Fruit fly (Drosophila melanogaster) whole organism, embryonic: Measurements from ENCODE around the gene Ret.

Source experiments
- Asciz ChIP-seq: fragments of 200-800 bp; sonication (Bioruptor generic); optimal IDR thresholded peaks from 2 replicates; lab custom pipeline; 2017; ENCODE audit warnings: missing biosample characterization, mild to moderate bottlenecking, missing genetic modification characterization, missing genetic modification reagents
- Atf-2 ChIP-seq: fragments of 200-800 bp; sonication (Bioruptor generic); optimal IDR thresholded peaks from 2 replicates; lab custom pipeline; 2016; ENCODE audit warnings: missing biosample characterization, missing genetic modification characterization
- Blimp-1 ChIP-seq: fragments of 200-800 bp; sonication (Bioruptor generic); optimal IDR thresholded peaks from 3 replicates; lab custom pipeline; 2018; ENCODE audit warnings: missing biosample characterization, missing genetic modification characterization, mild to moderate bottlenecking, moderate library complexity, missing genetic modification reagents
- CG10321 ChIP-seq: fragments of 200-800 bp; sonication (Bioruptor generic); IDR thresholded peaks from 2 replicates; pipeline ENCODE4 v1.3.6; 2022; ENCODE audit warnings: missing biosample characterization, missing genetic modification characterization
- CG10431 ChIP-seq: fragments of 200-800 bp; sonication (Bioruptor generic); optimal IDR thresholded peaks from 3 replicates; lab custom pipeline; 2018; ENCODE audit warnings: missing biosample characterization, mild to moderate bottlenecking, missing genetic modification characterization
- CG12071 ChIP-seq: fragments of 200-800 bp; sonication (Bioruptor generic); optimal IDR thresholded peaks from 3 replicates; lab custom pipeline; 2018; ENCODE audit warnings: missing biosample characterization, mild to moderate bottlenecking, missing genetic modification characterization
- CG12942 ChIP-seq: fragments of 200-800 bp; sonication (Bioruptor generic); optimal IDR thresholded peaks from 3 replicates; lab custom pipeline; 2016; ENCODE audit warnings: missing biosample characterization, missing genetic modification characterization
- CG15601 ChIP-seq: fragments of 200-800 bp; sonication (Bioruptor generic); optimal IDR thresholded peaks from 3 replicates; lab custom pipeline; 2019; ENCODE audit warnings: missing biosample characterization, mild to moderate bottlenecking, missing genetic modification characterization, moderate library complexity
- CG2202 ChIP-seq: fragments of 200-800 bp; sonication (Bioruptor generic); optimal IDR thresholded peaks from 2 replicates; lab custom pipeline; 2018; ENCODE audit warnings: missing biosample characterization, mild to moderate bottlenecking, missing genetic modification characterization
- CG2712 ChIP-seq: fragments of 200-800 bp; optimal IDR thresholded peaks from 3 replicates; lab custom pipeline; 2019; ENCODE audit warnings: missing biosample characterization, mild to moderate bottlenecking, missing genetic modification characterization, moderate library complexity
- CG3163 ChIP-seq: fragments of 200-800 bp; sonication (Bioruptor generic); optimal IDR thresholded peaks from 3 replicates; lab custom pipeline; 2016; ENCODE audit warnings: missing biosample characterization, missing genetic modification characterization
- CG34376 ChIP-seq: fragments of 200-800 bp; sonication (Bioruptor generic); optimal IDR thresholded peaks from 2 replicates; lab custom pipeline; 2018; ENCODE audit warnings: missing biosample characterization, mild to moderate bottlenecking, missing genetic modification characterization
- CG3726 ChIP-seq: fragments of 200-800 bp; sonication (Bioruptor generic); IDR thresholded peaks from 3 replicates; pipeline ENCODE4, ENCODE4 v1.3.6; 2022; ENCODE audit warnings: missing biosample characterization, missing genetic modification characterization
- CG4730 ChIP-seq: fragments of 200-800 bp; sonication (Bioruptor generic); IDR thresholded peaks from 2 replicates; pipeline ENCODE4 v1.3.6; 2022; ENCODE audit warnings: missing biosample characterization, missing genetic modification characterization
- CG7839 ChIP-seq: fragments of 200-800 bp; sonication (Bioruptor generic); optimal IDR thresholded peaks from 3 replicates; lab custom pipeline; 2018; ENCODE audit warnings: missing biosample characterization, mild to moderate bottlenecking, missing genetic modification characterization, moderate library complexity
- CG7928 ChIP-seq: fragments of 200-800 bp; sonication (Bioruptor generic); optimal IDR thresholded peaks from 2 replicates; lab custom pipeline; 2017; ENCODE audit warnings: missing biosample characterization, mild to moderate bottlenecking, missing genetic modification characterization
- CG8388 ChIP-seq: fragments of 200-800 bp; sonication (Bioruptor generic); optimal IDR thresholded peaks from 2 replicates; lab custom pipeline; 2019; ENCODE audit warnings: missing biosample characterization, mild to moderate bottlenecking, missing genetic modification characterization, moderate library complexity
- Chrac-16 ChIP-seq: fragments of 200-800 bp; sonication (Bioruptor generic); optimal IDR thresholded peaks from 3 replicates; lab custom pipeline; 2016; ENCODE audit warnings: missing biosample characterization, missing genetic modification characterization
- CkIIα-i1 ChIP-seq: fragments of 200-800 bp; sonication (Bioruptor generic); IDR thresholded peaks from 2 replicates; pipeline ENCODE4 v1.3.6; 2022; ENCODE audit warnings: missing biosample characterization, missing genetic modification characterization
- Dip3 ChIP-seq: fragments of 200-800 bp; sonication (Bioruptor generic); optimal IDR thresholded peaks from 3 replicates; lab custom pipeline; 2016; ENCODE audit warnings: missing biosample characterization, missing genetic modification characterization
- Dll ChIP-seq: fragments of 200-800 bp; sonication (Bioruptor generic); IDR thresholded peaks from 4 replicates; pipeline ENCODE4 v1.3.6; 2022; ENCODE audit warnings: missing biosample characterization, missing genetic modification characterization; ENCODE audit not compliant: partially characterized antibody
- Doc3 ChIP-seq: fragments of 200-800 bp; sonication (Bioruptor generic); IDR thresholded peaks from 3 replicates; pipeline ENCODE4 v1.3.6; 2022; ENCODE audit warnings: missing biosample characterization, missing genetic modification characterization; ENCODE audit not compliant: partially characterized antibody
- H15 ChIP-seq: fragments of 200-800 bp; sonication (Bioruptor generic); IDR thresholded peaks from 3 replicates; pipeline ENCODE4 v1.3.6; 2022; ENCODE audit warnings: missing biosample characterization, missing genetic modification characterization
- H2.0 ChIP-seq: fragments of 200-800 bp; sonication (Bioruptor generic); IDR thresholded peaks from 2 replicates; pipeline ENCODE4 v1.3.6; 2022; ENCODE audit warnings: missing biosample characterization, missing genetic modification characterization
- Hmx ChIP-seq: fragments of 200-800 bp; sonication (Bioruptor generic); optimal IDR thresholded peaks from 2 replicates; lab custom pipeline; 2016; ENCODE audit warnings: missing biosample characterization, missing genetic modification characterization
- Hr3 ChIP-seq: fragments of 200-800 bp; sonication (Bioruptor generic); optimal IDR thresholded peaks from 3 replicates; lab custom pipeline; 2016; ENCODE audit warnings: missing biosample characterization, missing genetic modification characterization
- NK7.1 ChIP-seq: fragments of 200-800 bp; sonication (Bioruptor generic); optimal IDR thresholded peaks from 3 replicates; lab custom pipeline; 2016; ENCODE audit warnings: missing biosample characterization, missing genetic modification characterization
- Oaz ChIP-seq: fragments of 200-800 bp; sonication (Bioruptor generic); IDR thresholded peaks from 2 replicates; pipeline ENCODE4 v1.3.6; 2022; ENCODE audit warnings: missing biosample characterization, missing genetic modification characterization
- Rfx ChIP-seq: fragments of 200-800 bp; sonication (Bioruptor generic); IDR thresholded peaks from 2 replicates; pipeline ENCODE4 v1.3.6; 2022; ENCODE audit warnings: missing biosample characterization, missing genetic modification characterization
- Rx ChIP-seq: fragments of 200-800 bp; sonication (Bioruptor generic); IDR thresholded peaks from 2 replicates; pipeline ENCODE4 v1.3.6; 2022; ENCODE audit warnings: missing biosample characterization, missing genetic modification characterization
- Sry-β ChIP-seq: fragments of 200-800 bp; sonication (Bioruptor generic); optimal IDR thresholded peaks from 2 replicates; lab custom pipeline; 2018; ENCODE audit warnings: missing biosample characterization, mild to moderate bottlenecking, missing genetic modification characterization, moderate library complexity
- Trl ChIP-seq, 3 experiments: fragments of >200 bp in 2 of 3; fragments of 200-800 bp in 1 of 3; sonication (Bioruptor generic) in 1 of 3; optimal IDR thresholded peaks; 2 replicates in 1 of 3; 3 replicates in 2 of 3; lab custom pipeline; 2016 to 2017; ENCODE audit warnings: missing biosample characterization in 1 of 3, missing genetic modification characterization in 1 of 3
- Vsx1 ChIP-seq: fragments of 200-800 bp; sonication (Bioruptor generic); optimal IDR thresholded peaks from 2 replicates; lab custom pipeline; 2017; ENCODE audit warnings: missing biosample characterization, mild to moderate bottlenecking, missing genetic modification characterization, missing genetic modification reagents
- YL-1 ChIP-seq: fragments of 200-800 bp; sonication (Bioruptor generic); optimal IDR thresholded peaks from 3 replicates; lab custom pipeline; 2017; ENCODE audit warnings: missing biosample characterization, mild to moderate bottlenecking, missing genetic modification characterization
- bbx ChIP-seq: fragments of 200-800 bp; sonication (Bioruptor generic); IDR thresholded peaks from 2 replicates; pipeline ENCODE4 v1.3.6; 2022; ENCODE audit warnings: missing biosample characterization, missing genetic modification characterization; ENCODE audit not compliant: partially characterized antibody
- br ChIP-seq: fragments of >200 bp; optimal IDR thresholded peaks from 2 replicates; lab custom pipeline; 2017
- disco-r ChIP-seq: fragments of 200-800 bp; sonication (Bioruptor generic); optimal IDR thresholded peaks from 2 replicates; lab custom pipeline; 2016; ENCODE audit warnings: missing biosample characterization, missing genetic modification characterization
- dm ChIP-seq: fragments of 200-800 bp; sonication (Bioruptor generic); optimal IDR thresholded peaks from 3 replicates; lab custom pipeline; 2016; ENCODE audit warnings: missing biosample characterization, missing genetic modification characterization
- dysf ChIP-seq: fragments of 200-800 bp; sonication (Bioruptor generic); IDR thresholded peaks from 3 replicates; pipeline ENCODE4 v1.3.6; 2022; ENCODE audit warnings: missing biosample characterization, missing genetic modification characterization
- kay ChIP-seq: fragments of 200-800 bp; sonication (Bioruptor generic); optimal IDR thresholded peaks from 2 replicates; lab custom pipeline; 2016; ENCODE audit warnings: missing biosample characterization, missing genetic modification characterization
- pzg ChIP-seq: fragments of 200-800 bp; sonication (Bioruptor generic); optimal IDR thresholded peaks from 3 replicates; lab custom pipeline; 2018; ENCODE audit warnings: missing biosample characterization, mild to moderate bottlenecking, missing genetic modification characterization, moderate library complexity
- run ChIP-seq: fragments of 200-800 bp; sonication (Bioruptor generic); optimal IDR thresholded peaks from 3 replicates; lab custom pipeline; 2018; ENCODE audit warnings: missing biosample characterization, mild to moderate bottlenecking, missing genetic modification characterization
- sob ChIP-seq: fragments of 200-800 bp; sonication (Bioruptor generic); IDR thresholded peaks from 2 replicates; pipeline ENCODE4 v1.3.6; 2022; ENCODE audit warnings: missing biosample characterization, missing genetic modification characterization
- stc ChIP-seq: fragments of 200-800 bp; sonication (Bioruptor generic); IDR thresholded peaks from 2 replicates; pipeline ENCODE4 v1.3.6; 2022; ENCODE audit warnings: missing biosample characterization, missing genetic modification characterization
- stwl ChIP-seq: fragments of 200-800 bp; sonication (Bioruptor generic); optimal IDR thresholded peaks from 3 replicates; lab custom pipeline; 2018; ENCODE audit warnings: missing biosample characterization, mild to moderate bottlenecking, missing genetic modification characterization, moderate library complexity
- sug ChIP-seq: fragments of 200-800 bp; optimal IDR thresholded peaks from 2 replicates; lab custom pipeline; 2019; ENCODE audit warnings: missing biosample characterization, mild to moderate bottlenecking, missing genetic modification characterization, moderate library complexity
- vfl ChIP-seq: fragments of 200-800 bp; sonication (Bioruptor generic); optimal IDR thresholded peaks from 2 replicates; lab custom pipeline; 2016; ENCODE audit warnings: missing biosample characterization, missing genetic modification characterization
- wdn ChIP-seq: fragments of 200-800 bp; sonication (Bioruptor generic); IDR thresholded peaks from 2 replicates; pipeline ENCODE4 v1.3.6; 2022; ENCODE audit warnings: missing biosample characterization, missing genetic modification characterization
- zen2 ChIP-seq: fragments of 200-800 bp; sonication (Bioruptor generic); IDR thresholded peaks from 3 replicates; pipeline ENCODE4 v1.3.6; 2022; ENCODE audit warnings: missing biosample characterization, missing genetic modification characterization; ENCODE audit not compliant: partially characterized antibody

The Ret gene

dm6 chr2L:21168295-21169159 is 30.0 kb downstream of the Ret start, which contains the start of the genes mAcon1, CG43345 and CG43346 (continued):
- TF ChIP-seq Doc3 (GFP tag; lab: Robert Waterston, UW) (no peak), disco-r (GFP tag; lab: Kevin White, UChicago) (peak; percentile 67), stwl (tag; lab: Kevin White, UChicago) (peak; percentile 48), CG7928 (peak; percentile 57), Dip3 (peak; percentile 93), CG4730 (peak; percentile 35; the same call in 1 of the 2 replicates), CG7839 (tag; lab: Kevin White, UChicago) (no peak), br (lab: Kevin White, UChicago) (no peak), zen2 (GFP tag; lab: Robert Waterston, UW) (no peak), CG3726 (GFP tag; lab: Robert Waterston, UW) (no peak), CG12071 (GFP tag; lab: Kevin White, UChicago) (no peak), Chrac-16 (GFP tag; lab: Kevin White, UChicago) (peak; percentile 85), CG15601 (tag; lab: Kevin White, UChicago) (no peak), CG34376 (GFP tag; lab: Kevin White, UChicago) (peak; percentile 89), Asciz (GFP tag; lab: Kevin White, UChicago) (no peak), YL-1 (GFP tag; lab: Kevin White, UChicago) (peak; percentile 53), CG12942 (GFP tag; lab: Kevin White, UChicago) (peak; percentile 73), H15 (GFP tag; lab: Robert Waterston, UW) (no peak), CkIIα-i1 (GFP tag; lab: Robert Waterston, UW) (no peak), Dll (no peak), Atf-2 (GFP tag; lab: Kevin White, UChicago) (peak; percentile 84), CG10321 (GFP tag; lab: Robert Waterston, UW) (peak; percentile 47; the same call in 1 of the 2 replicates), sug (tag; lab: Kevin White, UChicago) (peak; percentile 89), kay (GFP tag; lab: Kevin White, UChicago) (peak; percentile 58), H2.0 (GFP tag; lab: Robert Waterston, UW) (no peak), Hr3 (GFP tag; lab: Kevin White, UChicago) (peak; percentile 76), Hmx (GFP tag; lab: Kevin White, UChicago) (peak; percentile 34), CG10431 (GFP tag; lab: Kevin White, UChicago) (peak; percentile 44), CG3163 (GFP tag; lab: Kevin White, UChicago) (peak; percentile 78), Oaz (GFP tag; lab: Robert Waterston, UW) (no peak), NK7.1 (GFP tag; lab: Kevin White, UChicago) (peak; percentile 81), dm (GFP tag; lab: Kevin White, UChicago) (peak; percentile 89), Trl (optimal IDR thresholded peaks at IDR 0.05; lab: Kevin White, UChicago) (no peak), Trl (GFP tag; optimal IDR thresholded peaks at IDR 0.05; lab: Kevin White, UChicago) (peak; percentile 86), Rfx (peak; percentile 78), vfl (peak; percentile 68), CG2712 (tag; lab: Kevin White, UChicago) (no peak), Blimp-1 (GFP tag; lab: Kevin White, UChicago) (no peak), pzg (GFP tag; lab: Kevin White, UChicago) (peak; percentile 68), stc (GFP tag; lab: Robert Waterston, UW) (no peak), Vsx1 (GFP tag; lab: Kevin White, UChicago) (no peak), wdn (GFP tag; lab: Robert Waterston, UW) (peak; percentile 58; the same call in 1 of the 2 replicates), bbx (GFP tag; lab: Robert Waterston, UW) (no peak), Sry-β (GFP tag; lab: Kevin White, UChicago) (peak; percentile 99), CG2202 (tag; lab: Kevin White, UChicago) (peak; percentile 54), run (no peak), dysf (peak; percentile 80), CG8388 (no peak), sob (GFP tag; lab: Robert Waterston, UW) (peak; percentile 78), Rx (GFP tag; lab: Robert Waterston, UW) (0 out of 2 replicates have a peak, but pooled peaks have one; percentile 33)
